Worm (Caenorhabditis elegans) whole organism, early embryonic: Measurements from ENCODE around the gene ttc-36.
A peak's percentile ranks its signal among the peaks of the same experiment; 100 is the strongest.

Experiments
- B0310.2 ChIP-seq: sonication (generic microtip); optimal IDR thresholded peaks from 2 replicates; lab custom pipeline; 2016; ENCODE audit warnings: mild to moderate bottlenecking, missing genetic modification characterization, missing compliant biosample characterization
- F13C5.2 ChIP-seq: sonication (generic microtip); optimal IDR thresholded peaks from 2 replicates; lab custom pipeline; 2017; ENCODE audit warnings: mild to moderate bottlenecking, missing genetic modification characterization, inconsistent platforms, missing compliant biosample characterization
- aly-1 ChIP-seq: sonication (generic microtip); optimal IDR thresholded peaks from 2 replicates; lab custom pipeline; 2016; ENCODE audit warnings: missing genetic modification characterization, missing compliant biosample characterization
- ama-1 ChIP-seq: fragments of 150-350 bp; optimal IDR thresholded peaks from 2 replicates; lab custom pipeline; 2014
- ceh-13 ChIP-seq: fragments of 200-800 bp; sonication (Bioruptor generic); optimal IDR thresholded peaks from 2 replicates; lab custom pipeline; 2018; ENCODE audit warnings: mild to moderate bottlenecking, missing genetic modification characterization, missing compliant biosample characterization
- ceh-36 ChIP-seq: sonication (generic microtip); optimal IDR thresholded peaks from 2 replicates; lab custom pipeline; 2016; ENCODE audit warnings: missing genetic modification characterization, inconsistent platforms, missing compliant biosample characterization
- ets-7 ChIP-seq: sonication (generic microtip); optimal IDR thresholded peaks from 2 replicates; lab custom pipeline; 2016; ENCODE audit warnings: missing genotype, missing genetic modification characterization, missing compliant biosample characterization
- flt-1 ChIP-seq: fragments of 200-800 bp; sonication (Bioruptor generic); IDR thresholded peaks from 2 replicates; pipeline ENCODE4 v1.3.6; 2022; ENCODE audit warnings: missing genetic modification characterization, missing compliant biosample characterization
- hmbx-1 ChIP-seq: sonication (generic microtip); optimal IDR thresholded peaks from 2 replicates; lab custom pipeline; 2016; ENCODE audit warnings: mild to moderate bottlenecking, missing genetic modification characterization, missing compliant biosample characterization
- hmg-4 ChIP-seq: fragments of 200-800 bp; sonication (Bioruptor generic); optimal IDR thresholded peaks from 2 replicates; lab custom pipeline; 2018; ENCODE audit warnings: mild to moderate bottlenecking, missing genetic modification characterization, missing compliant biosample characterization
- hnd-1 ChIP-seq: sonication (generic microtip); optimal IDR thresholded peaks from 2 replicates; lab custom pipeline; 2016; ENCODE audit warnings: missing genetic modification characterization, missing compliant biosample characterization
- pes-1 ChIP-seq: fragments of 200-800 bp; sonication (Bioruptor generic); IDR thresholded peaks from 2 replicates; pipeline ENCODE4 v1.3.6; 2022; ENCODE audit warnings: missing genetic modification reagents, missing genetic modification characterization, missing compliant biosample characterization
- scrt-1 ChIP-seq: fragments of 200-800 bp; sonication (Bioruptor generic); IDR thresholded peaks from 2 replicates; pipeline ENCODE4 v1.3.6; 2022; ENCODE audit warnings: missing genetic modification characterization, missing compliant biosample characterization
- sea-1 ChIP-seq: fragments of 200-800 bp; sonication (Bioruptor generic); conservative IDR thresholded peaks from 2 replicates; pipeline ENCODE4 v1.3.6; 2022; ENCODE audit warnings: missing genetic modification characterization, missing compliant biosample characterization
- tbx-11 ChIP-seq: fragments of 200-800 bp; sonication (Bioruptor generic); IDR thresholded peaks from 2 replicates; pipeline ENCODE4 v1.3.6; 2022; ENCODE audit warnings: missing genetic modification characterization, missing compliant biosample characterization
- tbx-37 ChIP-seq: fragments of 200-800 bp; sonication (Bioruptor generic); conservative IDR thresholded peaks from 2 replicates; pipeline ENCODE4 v1.3.6; 2022; ENCODE audit warnings: missing genetic modification reagents, missing genetic modification characterization, missing compliant biosample characterization
- tra-4 ChIP-seq: sonication (generic microtip); optimal IDR thresholded peaks from 2 replicates; lab custom pipeline; 2017; ENCODE audit warnings: missing genetic modification characterization, missing compliant biosample characterization

The ttc-36 gene

ce11 chrII:10073986-10074385 is 44.0 kb downstream of the ttc-36 start:
- TF ChIP-seq ceh-13 (GFP tag; lab: Kevin White, UChicago) (no peak), ets-7 (tag; lab: Kevin White, UChicago) (no peak), tra-4 (tag; lab: Kevin White, UChicago) (no peak), tbx-11 (GFP tag; lab: Robert Waterston, UW) (no peak), pes-1 (no peak), ceh-36 (tag; lab: Kevin White, UChicago) (no peak), tbx-37 (no peak), aly-1 (tag; lab: Kevin White, UChicago) (no peak), B0310.2 (no peak)

ce11 chrII:10075794-10076193 is 45.8 kb downstream of the ttc-36 start:
- TF ChIP-seq ceh-13 (GFP tag; lab: Kevin White, UChicago) = no peak
- TF ChIP-seq flt-1 (GFP tag; lab: Robert Waterston, UW) = no peak
- TF ChIP-seq scrt-1 (GFP tag; lab: Robert Waterston, UW) = no peak
- TF ChIP-seq aly-1 (tag; lab: Kevin White, UChicago) = no peak
- TF ChIP-seq ama-1 (lab: Kevin White, UChicago) = no peak
- TF ChIP-seq ets-7 (tag; lab: Kevin White, UChicago) = no peak
- no peak for TF ChIP-seq tbx-11 (GFP tag; lab: Robert Waterston, UW)
- peak; percentile 49; the same call in 1 of the 2 replicates for TF ChIP-seq pes-1
- TF ChIP-seq B0310.2 = peak; percentile 29
- no peak for TF ChIP-seq ceh-36 (tag; lab: Kevin White, UChicago)
- TF ChIP-seq tbx-37 = no peak
- no peak for TF ChIP-seq hmbx-1
- peak; percentile 67 for TF ChIP-seq hmg-4 (GFP tag; lab: Kevin White, UChicago)
- no peak for TF ChIP-seq F13C5.2 (tag; lab: Kevin White, UChicago)
- TF ChIP-seq tra-4 (tag; lab: Kevin White, UChicago) = no peak
- no peak for TF ChIP-seq hnd-1
- TF ChIP-seq sea-1 (GFP tag; lab: Robert Waterston, UW) = no peak
